Fruit fly (Drosophila melanogaster) whole organism, pupa: ENCODE measurements around the gene CG15916.

Experiments
- CG10348 ChIP-seq: fragments of 200-800 bp; sonication (Bioruptor generic); IDR thresholded peaks from 2 replicates; pipeline ENCODE4 v1.3.6; 2022; ENCODE audit warnings: missing biosample characterization, missing genetic modification characterization
- CG12605 ChIP-seq: fragments of 200-800 bp; sonication (Bioruptor generic); IDR thresholded peaks from 2 replicates; pipeline ENCODE4 v1.3.6; 2022; ENCODE audit warnings: missing biosample characterization, missing genetic modification characterization
- CG13204 ChIP-seq: fragments of 200-800 bp; sonication (Bioruptor generic); optimal IDR thresholded peaks from 2 replicates; lab custom pipeline; 2018; ENCODE audit warnings: missing biosample characterization, mild to moderate bottlenecking, missing genetic modification characterization, moderate library complexity
- CG14655 ChIP-seq: fragments of 200-800 bp; sonication (Bioruptor generic); optimal IDR thresholded peaks from 3 replicates; lab custom pipeline; 2017; ENCODE audit warnings: mild to moderate bottlenecking, missing biosample characterization, missing genetic modification reagents, missing genetic modification characterization
- CG17806 ChIP-seq: fragments of 200-800 bp; sonication (Bioruptor generic); optimal IDR thresholded peaks from 2 replicates; lab custom pipeline; 2018; ENCODE audit warnings: missing biosample characterization, mild to moderate bottlenecking, missing genetic modification characterization, moderate library complexity
- CG32121 ChIP-seq: fragments of 200-800 bp; sonication (Bioruptor generic); IDR thresholded peaks from 2 replicates; pipeline ENCODE4 v1.3.6; 2022; ENCODE audit warnings: missing biosample characterization, missing genetic modification characterization
- CG34367 ChIP-seq: fragments of 200-800 bp; sonication (Bioruptor generic); optimal IDR thresholded peaks from 2 replicates; lab custom pipeline; 2018; ENCODE audit warnings: missing biosample characterization, mild to moderate bottlenecking, missing genetic modification characterization
- CG4496 ChIP-seq: fragments of 200-800 bp; sonication (Bioruptor generic); IDR thresholded peaks from 3 replicates; pipeline ENCODE4 v1.3.6; 2022; ENCODE audit warnings: missing biosample characterization, missing genetic modification characterization
- CG8159 ChIP-seq: fragments of 200-800 bp; sonication (Bioruptor generic); optimal IDR thresholded peaks from 3 replicates; lab custom pipeline; 2018; ENCODE audit warnings: missing biosample characterization, mild to moderate bottlenecking, missing genetic modification characterization, moderate library complexity
- CG8301 ChIP-seq: fragments of 200-800 bp; sonication (Bioruptor generic); optimal IDR thresholded peaks from 2 replicates; lab custom pipeline; 2018; ENCODE audit warnings: missing biosample characterization, mild to moderate bottlenecking, missing genetic modification characterization
- CG9948 ChIP-seq: fragments of 200-800 bp; sonication (Bioruptor generic); optimal IDR thresholded peaks from 2 replicates; lab custom pipeline; 2018; ENCODE audit warnings: missing biosample characterization, mild to moderate bottlenecking, missing genetic modification characterization, moderate library complexity
- D1 ChIP-seq: fragments of 200-800 bp; sonication (Bioruptor generic); optimal IDR thresholded peaks from 2 replicates; lab custom pipeline; 2018; ENCODE audit warnings: missing biosample characterization, mild to moderate bottlenecking, missing genetic modification characterization, moderate library complexity
- EcR ChIP-seq: fragments of 200-800 bp; sonication (Bioruptor generic); optimal IDR thresholded peaks from 3 replicates; lab custom pipeline; 2019; ENCODE audit warnings: missing biosample characterization, missing genetic modification characterization, mild to moderate bottlenecking, moderate library complexity, missing genetic modification reagents
- Ets98B ChIP-seq: fragments of 200-800 bp; sonication (Bioruptor generic); IDR thresholded peaks from 2 replicates; pipeline ENCODE4 v1.3.6; 2022; ENCODE audit warnings: missing biosample characterization, missing genetic modification characterization
- Pif1A ChIP-seq: fragments of 200-800 bp; sonication (Bioruptor generic); optimal IDR thresholded peaks from 3 replicates; lab custom pipeline; 2016; ENCODE audit warnings: missing biosample characterization, missing genetic modification characterization
- Pif1B ChIP-seq: fragments of 200-800 bp; sonication (Bioruptor generic); optimal IDR thresholded peaks from 3 replicates; lab custom pipeline; 2016; ENCODE audit warnings: missing biosample characterization, missing genetic modification characterization
- Snoo ChIP-seq: fragments of 200-800 bp; sonication (Bioruptor generic); optimal IDR thresholded peaks from 3 replicates; lab custom pipeline; 2017; ENCODE audit warnings: missing biosample characterization, mild to moderate bottlenecking, missing genetic modification characterization, inconsistent platforms
- fd96Ca ChIP-seq: fragments of 200-800 bp; sonication (Bioruptor generic); IDR thresholded peaks from 3 replicates; pipeline ENCODE4 v1.3.6; 2022; ENCODE audit warnings: missing biosample characterization, missing genetic modification characterization
- gl ChIP-seq: fragments of 200-800 bp; sonication (Bioruptor generic); optimal IDR thresholded peaks from 2 replicates; lab custom pipeline; 2018; ENCODE audit warnings: missing biosample characterization, mild to moderate bottlenecking, missing genetic modification characterization
- rn ChIP-seq: fragments of 200-800 bp; sonication (Bioruptor generic); IDR thresholded peaks from 2 replicates; pipeline ENCODE4 v1.3.6; 2022; ENCODE audit warnings: missing biosample characterization, missing genetic modification characterization

The CG15916 gene

DNA sequence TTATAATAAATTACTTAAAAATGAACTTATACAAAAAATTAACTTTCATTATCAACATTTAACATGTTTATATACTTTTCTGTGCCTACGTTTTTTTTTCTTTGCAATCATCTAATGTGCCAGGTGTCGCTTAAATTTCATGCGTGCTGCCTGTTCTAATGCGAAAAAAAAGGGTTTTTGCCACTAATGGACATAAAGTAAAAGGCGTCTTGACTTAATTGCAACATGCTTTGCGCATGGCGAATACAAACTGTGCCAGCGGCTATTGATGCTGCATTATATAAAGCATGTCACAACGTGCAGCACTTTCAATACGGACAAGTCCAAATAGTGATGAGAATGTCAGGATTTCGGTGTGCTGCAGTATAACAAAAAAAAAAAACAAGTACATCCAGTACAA, 31.3 kb downstream of the CG15916 start, which contains the start of gene CG8916:
Gene CG8916, plus strand, starts transcription at position 301 of the 400 bp plus-strand sequence.
- TF ChIP-seq Pif1A (GFP tag; lab: Kevin White, UChicago) (no peak), CG17806 (tag; lab: Kevin White, UChicago) (no peak), rn (no peak), CG9948 (tag; lab: Kevin White, UChicago) (no peak), CG10348 (no peak), Pif1B (GFP tag; lab: Kevin White, UChicago) (no peak), EcR (GFP tag; lab: Kevin White, UChicago) (no peak), CG4496 (GFP tag; lab: Robert Waterston, UW) (no peak), Snoo (tag; lab: Kevin White, UChicago) (no peak), CG13204 (GFP tag; lab: Kevin White, UChicago) (no peak), CG34367 (no peak)

DNA sequence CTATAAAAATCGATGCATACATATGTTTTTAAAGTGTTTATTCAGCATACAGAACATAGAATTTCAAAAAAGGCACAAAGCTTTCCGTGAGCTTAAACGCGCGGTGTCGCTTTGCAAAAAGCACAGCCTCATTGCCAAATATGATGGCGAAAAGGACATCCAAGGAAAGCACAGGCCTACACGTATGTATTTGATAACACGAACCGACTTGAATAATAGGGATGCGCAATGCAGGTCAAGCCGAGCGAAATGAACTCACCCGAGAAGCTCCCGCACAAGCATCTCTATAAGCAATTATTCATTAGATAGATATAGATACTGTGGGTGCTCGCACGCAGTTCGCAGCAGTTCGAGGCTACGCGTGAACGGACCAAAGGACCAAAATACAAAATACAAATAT, 34.4 kb downstream of the CG15916 start, which contains the start of gene Lcch3:
Gene Lcch3, plus strand, starts transcription at position 301 of the 400 bp plus-strand sequence.
- no peak for TF ChIP-seq D1 (tag; lab: Kevin White, UChicago)
- no peak for TF ChIP-seq CG10348
- TF ChIP-seq CG9948 (tag; lab: Kevin White, UChicago) = no peak
- no peak for TF ChIP-seq CG12605 (GFP tag; lab: Robert Waterston, UW)
- TF ChIP-seq CG13204 (GFP tag; lab: Kevin White, UChicago) = no peak
- TF ChIP-seq CG8301 (tag; lab: Kevin White, UChicago) = no peak
- TF ChIP-seq EcR (GFP tag; lab: Kevin White, UChicago) = no peak
- no peak for TF ChIP-seq CG34367
- no peak for TF ChIP-seq Pif1A (GFP tag; lab: Kevin White, UChicago)
- no peak for TF ChIP-seq Ets98B (GFP tag; lab: Robert Waterston, UW)
- TF ChIP-seq gl = no peak
- TF ChIP-seq CG32121 (GFP tag; lab: Robert Waterston, UW) = no peak
- TF ChIP-seq CG17806 (tag; lab: Kevin White, UChicago) = no peak
- no peak for TF ChIP-seq CG14655 (GFP tag; lab: Kevin White, UChicago)
- no peak for TF ChIP-seq Snoo (tag; lab: Kevin White, UChicago)

DNA sequence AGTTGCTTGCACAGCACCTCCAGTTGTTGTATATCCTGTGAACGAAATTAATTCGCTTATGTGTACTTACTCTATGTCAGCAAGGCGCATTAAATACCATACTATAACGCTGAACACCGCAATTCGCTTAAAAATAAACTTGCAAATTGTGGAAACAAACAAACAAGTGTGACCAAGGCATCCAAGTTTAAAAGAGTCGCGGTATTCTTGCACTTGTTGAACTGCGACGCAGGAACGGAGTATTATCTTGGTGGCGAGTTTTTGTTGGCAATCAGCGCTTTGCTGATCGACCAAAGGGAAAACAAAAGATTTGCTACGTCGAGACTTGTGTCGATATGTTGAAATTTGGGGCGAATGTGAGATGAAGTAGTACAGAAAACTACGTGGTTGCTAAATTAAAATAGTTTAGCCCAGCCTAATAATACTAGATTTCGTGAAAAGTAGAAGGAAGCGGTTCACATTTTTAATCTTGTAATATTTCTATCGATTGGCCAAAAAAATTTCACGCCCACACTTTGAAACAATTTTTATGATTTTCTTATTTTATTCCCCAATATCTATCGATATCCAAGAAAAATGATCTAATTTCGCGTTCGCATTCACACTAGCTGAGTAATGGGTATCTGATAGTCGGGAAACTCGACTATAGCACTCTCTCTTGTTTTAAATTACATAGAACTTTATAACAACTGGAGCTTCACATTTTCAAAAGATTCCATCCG, 43.3 kb downstream of the CG15916 start, which contains the start of gene Ranbp16:
Gene Ranbp16, minus strand, starts transcription at position 364 of the 722 bp plus-strand sequence.
- no peak for TF ChIP-seq CG10348
- TF ChIP-seq CG17806 (tag; lab: Kevin White, UChicago) = no peak
- TF ChIP-seq gl = no peak
- no peak for TF ChIP-seq Pif1B (GFP tag; lab: Kevin White, UChicago)
- no peak for TF ChIP-seq CG4496 (GFP tag; lab: Robert Waterston, UW)
- no peak for TF ChIP-seq CG14655 (GFP tag; lab: Kevin White, UChicago)
- TF ChIP-seq Pif1A (GFP tag; lab: Kevin White, UChicago) = no peak
- TF ChIP-seq EcR (GFP tag; lab: Kevin White, UChicago) = no peak
- no peak for TF ChIP-seq D1 (tag; lab: Kevin White, UChicago)

DNA sequence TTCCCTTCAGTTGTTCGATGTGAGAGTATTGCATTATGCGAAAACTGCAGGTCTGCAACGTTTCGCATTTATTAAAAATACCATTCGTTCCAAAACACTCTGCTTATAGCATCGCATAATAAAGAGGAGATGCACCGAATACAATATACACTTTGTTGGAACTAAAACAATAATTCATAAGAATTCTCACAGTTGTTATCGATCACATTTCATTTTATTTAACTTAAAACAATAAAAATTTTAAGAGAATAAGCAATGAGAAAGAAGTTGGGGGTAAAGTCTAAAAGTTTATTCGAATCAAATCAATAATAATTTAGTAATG, 43.8 kb downstream of the CG15916 start:
- TF ChIP-seq CG34367 (no peak), CG17806 (tag; lab: Kevin White, UChicago) (peak; percentile 7)
- TF ChIP-seq, all 21 proteins: peak for 1

DNA sequence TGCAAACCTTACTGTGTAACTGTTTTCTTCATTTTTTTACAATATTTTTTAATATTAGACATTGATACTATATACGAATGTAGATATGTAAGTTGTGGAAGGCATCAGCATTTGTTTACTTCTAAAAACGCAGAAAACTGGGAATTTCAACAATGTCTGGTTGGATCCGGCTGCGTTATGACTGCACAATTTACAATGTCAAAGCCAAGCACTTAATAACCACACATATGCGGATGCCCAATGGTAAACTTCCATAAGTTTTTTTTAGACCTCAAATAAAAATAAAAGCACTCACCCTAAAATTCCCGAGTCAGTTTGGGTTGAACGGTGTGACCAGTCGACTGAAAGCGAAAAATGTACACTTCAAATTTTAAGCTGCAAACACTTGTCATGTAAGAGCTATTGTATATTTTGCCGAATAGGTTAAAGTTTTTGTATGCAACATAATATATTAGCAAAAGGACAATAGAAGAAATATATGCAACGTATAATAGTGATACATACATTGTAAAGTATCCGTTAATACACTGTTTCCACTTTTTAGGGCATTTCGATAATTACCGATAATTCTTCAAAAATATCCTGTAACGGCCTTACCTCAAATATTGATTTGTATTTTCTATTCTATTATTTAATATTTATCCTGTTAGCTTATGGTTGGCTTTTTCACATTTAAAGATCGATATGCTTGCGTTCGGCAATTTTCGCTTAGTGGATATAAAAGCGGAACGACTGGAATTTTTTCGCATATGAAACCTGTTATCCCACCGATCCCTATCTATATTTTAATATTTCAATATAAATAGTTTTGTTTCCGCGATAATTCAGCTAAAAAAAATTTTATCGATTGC, 49.9 kb downstream of the CG15916 start, which contains the start of gene Stim:
Gene Stim, minus strand, starts transcription at position 347 of the 851 bp plus-strand sequence.
- TF ChIP-seq CG32121 (GFP tag; lab: Robert Waterston, UW) = no peak
- no peak for TF ChIP-seq CG34367
- TF ChIP-seq rn = no peak
- TF ChIP-seq CG12605 (GFP tag; lab: Robert Waterston, UW) = no peak
- no peak for TF ChIP-seq CG14655 (GFP tag; lab: Kevin White, UChicago)
- TF ChIP-seq CG10348 = no peak
- TF ChIP-seq CG4496 (GFP tag; lab: Robert Waterston, UW) = no peak
- no peak for TF ChIP-seq D1 (tag; lab: Kevin White, UChicago)
- no peak for TF ChIP-seq Pif1A (GFP tag; lab: Kevin White, UChicago)
- TF ChIP-seq Pif1B (GFP tag; lab: Kevin White, UChicago) = no peak
- no peak for TF ChIP-seq Snoo (tag; lab: Kevin White, UChicago)
- no peak for TF ChIP-seq Ets98B (GFP tag; lab: Robert Waterston, UW)
- no peak for TF ChIP-seq EcR (GFP tag; lab: Kevin White, UChicago)
- no peak for TF ChIP-seq CG13204 (GFP tag; lab: Kevin White, UChicago)
- no peak for TF ChIP-seq CG9948 (tag; lab: Kevin White, UChicago)
- TF ChIP-seq CG17806 (tag; lab: Kevin White, UChicago) = no peak
- TF ChIP-seq gl = no peak

DNA sequence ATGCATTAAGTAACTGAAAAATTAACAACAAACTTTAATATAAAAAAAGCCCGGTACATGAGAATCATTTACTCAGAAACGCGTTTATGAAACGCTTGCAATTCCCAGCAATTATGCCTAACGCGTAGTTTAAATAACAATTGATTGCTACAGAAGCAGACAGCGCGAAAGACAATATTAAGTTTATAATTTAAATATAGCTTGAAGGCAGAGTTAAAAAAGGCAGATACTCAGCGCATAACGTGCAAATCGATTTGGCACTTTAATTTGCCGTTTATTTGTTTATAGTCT, 50.5 kb downstream of the CG15916 start, which contains the start of gene CG8924:
Gene CG8924, plus strand, starts transcription at position 122 of the 291 bp plus-strand sequence.
- no peak for TF ChIP-seq CG13204 (GFP tag; lab: Kevin White, UChicago)
- TF ChIP-seq D1 (tag; lab: Kevin White, UChicago) = no peak
- TF ChIP-seq CG9948 (tag; lab: Kevin White, UChicago) = no peak
- TF ChIP-seq EcR (GFP tag; lab: Kevin White, UChicago) = no peak
- no peak for TF ChIP-seq CG10348
- no peak for TF ChIP-seq Ets98B (GFP tag; lab: Robert Waterston, UW)
- TF ChIP-seq CG8301 (tag; lab: Kevin White, UChicago) = no peak
- TF ChIP-seq fd96Ca (GFP tag; lab: Robert Waterston, UW) = no peak
- TF ChIP-seq CG12605 (GFP tag; lab: Robert Waterston, UW) = no peak
- no peak for TF ChIP-seq Pif1B (GFP tag; lab: Kevin White, UChicago)
- no peak for TF ChIP-seq CG8159 (tag; lab: Kevin White, UChicago)
- no peak for TF ChIP-seq CG14655 (GFP tag; lab: Kevin White, UChicago)
- no peak for TF ChIP-seq CG34367
- TF ChIP-seq CG17806 (tag; lab: Kevin White, UChicago) = no peak
- TF ChIP-seq Pif1A (GFP tag; lab: Kevin White, UChicago) = no peak
- no peak for TF ChIP-seq CG32121 (GFP tag; lab: Robert Waterston, UW)
